Worm (Caenorhabditis elegans): Measurements from ENCODE around the gene ZK813.3.

The ZK813.3 gene

ce11 chrX:3488074-3488688 lies 46.5 kb downstream of the ZK813.3 start:
- TF ChIP-seq elt-1 (tag; optimal IDR thresholded peaks at IDR 0.05): no peak
- peak; percentile 24 for TF ChIP-seq egl-5 (tag; optimal IDR thresholded peaks at IDR 0.05)
- peak; percentile 12 for TF ChIP-seq lin-39 (tag; optimal IDR thresholded peaks at IDR 0.05)

- TF ChIP-seq hmg-11 (tag; optimal IDR thresholded peaks at IDR 0.05): no peak
- no peak for TF ChIP-seq fkh-2 (tag; optimal IDR thresholded peaks at IDR 0.05)
- no peak for TF ChIP-seq ZK546.5 (tag; optimal IDR thresholded peaks at IDR 0.05)
- TF ChIP-seq unc-62 (GFP tag; optimal IDR thresholded peaks at IDR 0.05): no peak
- no peak for TF ChIP-seq nhr-23 (tag; optimal IDR thresholded peaks at IDR 0.05)
- TF ChIP-seq R02D3.7 (tag; optimal IDR thresholded peaks at IDR 0.05): no peak
- no peak for TF ChIP-seq unc-39 (tag; optimal IDR thresholded peaks at IDR 0.05)
- no peak for TF ChIP-seq nhr-25 (tag; optimal IDR thresholded peaks at IDR 0.05)
- TF ChIP-seq nhr-67 (tag; optimal IDR thresholded peaks at IDR 0.05): no peak
Measured at ce11 chrX:3488993-3489392, 47.4 kb downstream of the ZK813.3 start, which contains the start of gene C12D12.3. Gene C12D12.3 (plus strand): TSS chrX:3489293.

Measured in whole organism, L3 larva.